Fruit fly (Drosophila melanogaster) whole organism, prepupa: Measurements from ENCODE around the gene mth.

Experiments
- CG10669 ChIP-seq: fragments of 200-800 bp; sonication (Bioruptor generic); optimal IDR thresholded peaks from 3 replicates; lab custom pipeline; 2018; ENCODE audit warnings: missing biosample characterization, mild to moderate bottlenecking, missing genetic modification characterization, moderate library complexity
- CG11902 ChIP-seq: fragments of 200-800 bp; sonication (Bioruptor generic); optimal IDR thresholded peaks from 3 replicates; lab custom pipeline; 2016; ENCODE audit warnings: missing biosample characterization, missing genetic modification characterization
- CG16779 ChIP-seq: fragments of 200-800 bp; sonication (Bioruptor generic); optimal IDR thresholded peaks from 3 replicates; lab custom pipeline; 2017; ENCODE audit warnings: missing biosample characterization, mild to moderate bottlenecking, missing genetic modification characterization
- Ets96B ChIP-seq: fragments of 200-800 bp; optimal IDR thresholded peaks from 2 replicates; lab custom pipeline; 2019; ENCODE audit warnings: missing biosample characterization, mild to moderate bottlenecking, missing genetic modification characterization, moderate library complexity
- Hr38 ChIP-seq: sonication (Bioruptor generic); optimal IDR thresholded peaks from 2 replicates; lab custom pipeline; 2016; ENCODE audit warnings: missing biosample characterization, missing genetic modification characterization
- Hr39 ChIP-seq: fragments of 200-800 bp; sonication (Bioruptor generic); optimal IDR thresholded peaks from 2 replicates; lab custom pipeline; 2016; ENCODE audit warnings: missing biosample characterization, missing genetic modification characterization
- Lpt ChIP-seq: fragments of 200-800 bp; sonication (Bioruptor generic); optimal IDR thresholded peaks from 3 replicates; lab custom pipeline; 2016; ENCODE audit warnings: missing biosample characterization, missing genetic modification characterization
- Sox102F ChIP-seq: fragments of 200-800 bp; sonication (Bioruptor generic); optimal IDR thresholded peaks from 2 replicates; lab custom pipeline; 2016; ENCODE audit warnings: missing biosample characterization, mild to moderate bottlenecking, missing genetic modification characterization
- esn ChIP-seq: fragments of 200-800 bp; sonication (Bioruptor generic); optimal IDR thresholded peaks from 2 replicates; lab custom pipeline; 2016; ENCODE audit warnings: missing biosample characterization, mild to moderate bottlenecking, missing genetic modification characterization, moderate library complexity
- net ChIP-seq: fragments of 200-800 bp; sonication (Bioruptor generic); optimal IDR thresholded peaks from 3 replicates; lab custom pipeline; 2016; ENCODE audit warnings: missing biosample characterization, missing genetic modification characterization
- spab ChIP-seq: fragments of 200-800 bp; sonication (Bioruptor generic); optimal IDR thresholded peaks from 2 replicates; lab custom pipeline; 2017; ENCODE audit warnings: missing biosample characterization, mild to moderate bottlenecking, missing genetic modification characterization, missing genetic modification reagents
- vri ChIP-seq: fragments of 200-800 bp; sonication (Bioruptor generic); optimal IDR thresholded peaks from 3 replicates; lab custom pipeline; 2016; ENCODE audit warnings: missing biosample characterization, mild to moderate bottlenecking, missing genetic modification characterization

dm6 chr3L:347641-348405 is 1.1 kb upstream of the mth start:
- TF ChIP-seq net (GFP tag; lab: Kevin White, UChicago) (peak; percentile 90), Hr39 (peak; percentile 84), spab (GFP tag; lab: Kevin White, UChicago) (peak; percentile 75), Sox102F (peak; percentile 82), Lpt (GFP tag; lab: Kevin White, UChicago) (peak; percentile 89), Ets96B (tag; lab: Kevin White, UChicago) (peak; percentile 81), esn (GFP tag; lab: Kevin White, UChicago) (peak; percentile 85), CG11902 (GFP tag; lab: Kevin White, UChicago) (peak; percentile 76), CG16779 (peak; percentile 81), CG10669 (GFP tag; lab: Kevin White, UChicago) (peak; percentile 85), Hr38 (GFP tag; lab: Kevin White, UChicago) (peak; percentile 74), vri (GFP tag; lab: Kevin White, UChicago) (peak; percentile 81)
